Fruit fly (Drosophila melanogaster) whole organism, embryonic: ENCODE measurements around the gene CG14903.

Experiments used
- Abd-B ChIP-seq: fragments of 200-800 bp; sonication (Bioruptor generic); optimal IDR thresholded peaks from 2 replicates; lab custom pipeline; 2018; ENCODE audit warnings: missing biosample characterization, mild to moderate bottlenecking, missing genetic modification characterization, moderate library complexity
- Ada2b ChIP-seq: fragments of 200-800 bp; sonication (Bioruptor generic); IDR thresholded peaks from 2 replicates; pipeline ENCODE4 v1.3.6; 2022; ENCODE audit warnings: missing biosample characterization, missing genetic modification characterization
- Asciz ChIP-seq: fragments of 200-800 bp; sonication (Bioruptor generic); optimal IDR thresholded peaks from 2 replicates; lab custom pipeline; 2017; ENCODE audit warnings: missing biosample characterization, mild to moderate bottlenecking, missing genetic modification characterization, missing genetic modification reagents
- Bgb ChIP-seq: fragments of 200-800 bp; sonication (Bioruptor generic); IDR thresholded peaks from 2 replicates; pipeline ENCODE4 v1.3.6; 2022; ENCODE audit warnings: missing biosample characterization, missing genetic modification characterization; ENCODE audit not compliant: partially characterized antibody
- CG11695 ChIP-seq: fragments of 200-800 bp; sonication (Bioruptor generic); IDR thresholded peaks from 3 replicates; pipeline ENCODE4 v1.3.6; 2022; ENCODE audit warnings: missing biosample characterization, missing genetic modification characterization
- CG11723 ChIP-seq: fragments of 200-800 bp; sonication (Bioruptor generic); optimal IDR thresholded peaks from 2 replicates; lab custom pipeline; 2017; ENCODE audit warnings: missing biosample characterization, mild to moderate bottlenecking, missing genetic modification characterization
- CG12219 ChIP-seq: fragments of 200-800 bp; sonication (Bioruptor generic); optimal IDR thresholded peaks from 3 replicates; lab custom pipeline; 2018; ENCODE audit warnings: missing biosample characterization, mild to moderate bottlenecking, missing genetic modification characterization
- CG12744 ChIP-seq: fragments of 200-800 bp; sonication (Bioruptor generic); optimal IDR thresholded peaks from 2 replicates; lab custom pipeline; 2016; ENCODE audit warnings: missing biosample characterization, missing genetic modification characterization
- CG15601 ChIP-seq: fragments of 200-800 bp; sonication (Bioruptor generic); optimal IDR thresholded peaks from 3 replicates; lab custom pipeline; 2019; ENCODE audit warnings: missing biosample characterization, mild to moderate bottlenecking, missing genetic modification characterization, moderate library complexity
- CG1602 ChIP-seq: fragments of 200-800 bp; sonication (Bioruptor generic); optimal IDR thresholded peaks from 3 replicates; lab custom pipeline; 2016; ENCODE audit warnings: missing biosample characterization, missing genetic modification characterization
- CG16815 ChIP-seq: fragments of 200-800 bp; sonication (Bioruptor generic); optimal IDR thresholded peaks from 3 replicates; lab custom pipeline; 2017; ENCODE audit warnings: missing biosample characterization, mild to moderate bottlenecking, missing genetic modification characterization
- CG17802 ChIP-seq: fragments of 200-800 bp; sonication (Bioruptor generic); optimal IDR thresholded peaks from 2 replicates; lab custom pipeline; 2018; ENCODE audit warnings: missing biosample characterization, mild to moderate bottlenecking, missing genetic modification characterization, moderate library complexity
- CG18476 ChIP-seq: fragments of 200-800 bp; sonication (Bioruptor generic); optimal IDR thresholded peaks from 2 replicates; lab custom pipeline; 2016; ENCODE audit warnings: missing biosample characterization, mild to moderate bottlenecking, missing genetic modification characterization
- CG18599 ChIP-seq: fragments of 200-800 bp; sonication (Bioruptor generic); optimal IDR thresholded peaks from 3 replicates; lab custom pipeline; 2017; ENCODE audit warnings: missing biosample characterization, missing genetic modification characterization, mild to moderate bottlenecking, moderate library complexity, missing genetic modification reagents
- CG18619 ChIP-seq: fragments of 200-800 bp; sonication (Bioruptor generic); optimal IDR thresholded peaks from 3 replicates; lab custom pipeline; 2017; ENCODE audit warnings: missing biosample characterization, mild to moderate bottlenecking, missing genetic modification characterization
- CG2875 ChIP-seq: fragments of 200-800 bp; sonication (Bioruptor generic); optimal IDR thresholded peaks from 2 replicates; lab custom pipeline; 2017; ENCODE audit warnings: missing biosample characterization, mild to moderate bottlenecking, missing genetic modification characterization, missing genetic modification reagents
- CG30403 ChIP-seq: fragments of 200-800 bp; sonication (Bioruptor generic); optimal IDR thresholded peaks from 3 replicates; lab custom pipeline; 2016; ENCODE audit warnings: missing biosample characterization, missing genetic modification characterization
- CG4617 ChIP-seq: fragments of 200-800 bp; sonication (Bioruptor generic); optimal IDR thresholded peaks from 3 replicates; lab custom pipeline; 2016; ENCODE audit warnings: missing biosample characterization, missing genetic modification characterization, borderline replicate concordance
- CG4820 ChIP-seq: fragments of 200-800 bp; sonication (Bioruptor generic); optimal IDR thresholded peaks from 3 replicates; lab custom pipeline; 2016; ENCODE audit warnings: missing biosample characterization, missing genetic modification characterization
- CG7271 ChIP-seq: fragments of 200-800 bp; sonication (Bioruptor generic); optimal IDR thresholded peaks from 2 replicates; lab custom pipeline; 2018; ENCODE audit warnings: missing biosample characterization, mild to moderate bottlenecking, missing genetic modification characterization, moderate library complexity
- CG7357 ChIP-seq: fragments of 200-800 bp; sonication (Bioruptor generic); IDR thresholded peaks from 3 replicates; pipeline ENCODE4 v1.3.6; 2022; ENCODE audit warnings: missing biosample characterization, missing genetic modification characterization
- H15 ChIP-seq: fragments of 200-800 bp; sonication (Bioruptor generic); IDR thresholded peaks from 3 replicates; pipeline ENCODE4 v1.3.6; 2022; ENCODE audit warnings: missing biosample characterization, missing genetic modification characterization
- HLHmδ ChIP-seq: fragments of 200-800 bp; sonication (Bioruptor generic); optimal IDR thresholded peaks from 2 replicates; lab custom pipeline; 2018; ENCODE audit warnings: missing biosample characterization, mild to moderate bottlenecking, missing genetic modification characterization, moderate library complexity
- Hr3 ChIP-seq: fragments of 200-800 bp; sonication (Bioruptor generic); optimal IDR thresholded peaks from 3 replicates; lab custom pipeline; 2016; ENCODE audit warnings: missing biosample characterization, missing genetic modification characterization
- Hr51 ChIP-seq, 2 experiments: fragments of 200-800 bp; sonication (Bioruptor generic); optimal IDR thresholded peaks; 2 replicates in 1 of 2; 3 replicates in 1 of 2; lab custom pipeline; 2016 to 2018; ENCODE audit warnings: missing biosample characterization in 2 of 2, missing genetic modification characterization in 2 of 2, mild to moderate bottlenecking in 1 of 2, moderate library complexity in 1 of 2
- Hr78 ChIP-seq, 2 experiments: fragments of 200-800 bp in 1 of 2; fragments of >200 bp in 1 of 2; sonication (Bioruptor generic) in 1 of 2; optimal IDR thresholded peaks; 2 replicates each; lab custom pipeline; 2017 to 2019; ENCODE audit warnings: missing biosample characterization in 2 of 2, missing genetic modification characterization in 2 of 2, mild to moderate bottlenecking in 1 of 2, moderate library complexity in 1 of 2
- Jarid2 ChIP-seq: fragments of 200-800 bp; sonication (Bioruptor generic); optimal IDR thresholded peaks from 3 replicates; lab custom pipeline; 2017; ENCODE audit warnings: mild to moderate bottlenecking, missing biosample characterization, missing genetic modification reagents, missing genetic modification characterization
- Med ChIP-seq: fragments of 200-800 bp; sonication (Bioruptor generic); peaks from one replicate; lab custom pipeline; 2016; ENCODE audit warnings: missing biosample characterization, missing genetic modification characterization, mild to moderate bottlenecking, inconsistent platforms, moderate library complexity
- PHDP ChIP-seq: fragments of 200-800 bp; sonication (Bioruptor generic); optimal IDR thresholded peaks from 3 replicates; lab custom pipeline; 2018; ENCODE audit warnings: missing biosample characterization, mild to moderate bottlenecking, missing genetic modification characterization, moderate library complexity
- Ptx1 ChIP-seq: fragments of 200-800 bp; sonication (Bioruptor generic); IDR thresholded peaks from 2 replicates; pipeline ENCODE4 v1.3.6; 2022; ENCODE audit warnings: missing biosample characterization, missing genetic modification characterization
- Rx ChIP-seq: fragments of 200-800 bp; sonication (Bioruptor generic); IDR thresholded peaks from 2 replicates; pipeline ENCODE4 v1.3.6; 2022; ENCODE audit warnings: missing biosample characterization, missing genetic modification characterization
- Side ChIP-seq: fragments of 200-800 bp; sonication (Bioruptor generic); optimal IDR thresholded peaks from 2 replicates; lab custom pipeline; 2016; ENCODE audit warnings: missing biosample characterization, missing genetic modification characterization
- br ChIP-seq: fragments of >200 bp; optimal IDR thresholded peaks from 2 replicates; lab custom pipeline; 2017
- bsh ChIP-seq, 2 experiments: fragments of 200-800 bp; sonication (Bioruptor generic); optimal IDR thresholded peaks; 2 replicates each; lab custom pipeline; 2017 to 2018; ENCODE audit warnings: mild to moderate bottlenecking in 2 of 2, missing biosample characterization in 2 of 2, missing genetic modification characterization in 2 of 2, moderate library complexity in 1 of 2
- corto ChIP-seq: fragments of 200-800 bp; sonication (Bioruptor generic); optimal IDR thresholded peaks from 2 replicates; lab custom pipeline; 2016; ENCODE audit warnings: missing biosample characterization, mild to moderate bottlenecking, missing genetic modification characterization, moderate library complexity
- croc ChIP-seq: fragments of 200-800 bp; sonication (Bioruptor generic); conservative IDR thresholded peaks from 3 replicates; pipeline ENCODE4 v1.3.6; 2022; ENCODE audit warnings: missing biosample characterization, missing genetic modification characterization
- gsb ChIP-seq: fragments of 200-800 bp; sonication (Bioruptor generic); IDR thresholded peaks from 2 replicates; pipeline ENCODE4 v1.3.6; 2022; ENCODE audit warnings: missing biosample characterization, missing genetic modification characterization
- ham ChIP-seq: fragments of 200-800 bp; sonication (Bioruptor generic); IDR thresholded peaks from 2 replicates; pipeline ENCODE4 v1.3.6; 2022; ENCODE audit warnings: missing biosample characterization, missing genetic modification characterization
- jing ChIP-seq: fragments of 200-800 bp; sonication (Bioruptor generic); optimal IDR thresholded peaks from 2 replicates; lab custom pipeline; 2018; ENCODE audit warnings: missing biosample characterization, mild to moderate bottlenecking, missing genetic modification characterization
- nerfin-2 ChIP-seq: fragments of 200-800 bp; sonication (Bioruptor generic); IDR thresholded peaks from 2 replicates; pipeline ENCODE4 v1.3.6; 2022; ENCODE audit warnings: missing biosample characterization, missing genetic modification characterization; ENCODE audit not compliant: partially characterized antibody
- phol ChIP-seq: fragments of 200-800 bp; sonication (Bioruptor generic); optimal IDR thresholded peaks from 3 replicates; lab custom pipeline; 2018; ENCODE audit warnings: missing biosample characterization, mild to moderate bottlenecking, missing genetic modification characterization, moderate library complexity
- pnt ChIP-seq: fragments of 200-800 bp; sonication (Bioruptor generic); optimal IDR thresholded peaks from 3 replicates; lab custom pipeline; 2016; ENCODE audit warnings: missing biosample characterization, missing genetic modification characterization
- seq ChIP-seq: fragments of 200-800 bp; sonication (Bioruptor generic); IDR thresholded peaks from 2 replicates; pipeline ENCODE4 v1.3.6; 2022; ENCODE audit warnings: missing biosample characterization, missing genetic modification characterization
- shn ChIP-seq: fragments of 200-800 bp; sonication (Bioruptor generic); optimal IDR thresholded peaks from 3 replicates; lab custom pipeline; 2016; ENCODE audit warnings: missing biosample characterization, missing genetic modification characterization
- slou ChIP-seq: fragments of 200-800 bp; sonication (Bioruptor generic); optimal IDR thresholded peaks from 3 replicates; lab custom pipeline; 2016; ENCODE audit warnings: missing biosample characterization, missing genetic modification characterization
- ssp ChIP-seq: fragments of 200-800 bp; sonication (Bioruptor generic); IDR thresholded peaks from 2 replicates; pipeline ENCODE4 v1.3.6; 2022; ENCODE audit warnings: missing biosample characterization, missing genetic modification characterization
- sug ChIP-seq: fragments of 200-800 bp; optimal IDR thresholded peaks from 2 replicates; lab custom pipeline; 2019; ENCODE audit warnings: missing biosample characterization, mild to moderate bottlenecking, missing genetic modification characterization, moderate library complexity
- tgo ChIP-seq: fragments of 200-800 bp; sonication (Bioruptor generic); IDR thresholded peaks from 3 replicates; pipeline ENCODE4 v1.3.6; 2022; ENCODE audit warnings: missing biosample characterization, missing genetic modification characterization
- ttk ChIP-seq: fragments of 200-800 bp; sonication (Bioruptor generic); IDR thresholded peaks from 2 replicates; pipeline ENCODE4 v2.1.2; 2022; ENCODE audit warnings: missing biosample characterization, missing genetic modification characterization
- vnd ChIP-seq: fragments of 200-800 bp; sonication (Bioruptor generic); IDR thresholded peaks from 3 replicates; pipeline ENCODE4 v1.3.6; 2022; ENCODE audit warnings: missing biosample characterization, missing genetic modification characterization; ENCODE audit not compliant: partially characterized antibody

Gene CG14903

dm6 chr3R:16524178-16524577 lies 49.4 kb downstream of the CG14903 start (continued):
- TF ChIP-seq H15 (GFP tag; lab: Robert Waterston, UW) (peak; percentile 64; the same call in 2 of the 3 replicates), phol (tag; lab: Kevin White, UChicago) (peak; percentile 96), Jarid2 (GFP tag; lab: Kevin White, UChicago) (no peak), nerfin-2 (GFP tag; lab: Robert Waterston, UW) (no peak), br (lab: Kevin White, UChicago) (no peak), CG11723 (GFP tag; lab: Kevin White, UChicago) (no peak), croc (GFP tag; lab: Robert Waterston, UW) (peak; percentile 80), CG1602 (GFP tag; lab: Kevin White, UChicago) (no peak), Rx (GFP tag; lab: Robert Waterston, UW) (peak; percentile 58), Hr3 (GFP tag; lab: Kevin White, UChicago) (peak; percentile 31), Hr51 (GFP tag; optimal IDR thresholded peaks at IDR 0.05; lab: Kevin White, UChicago) (peak in 1 of 2 experiments; percentile 66), CG18619 (GFP tag; lab: Kevin White, UChicago) (no peak), bsh (GFP tag; optimal IDR thresholded peaks at IDR 0.05; lab: Kevin White, UChicago) (peak in 1 of 2 experiments; percentile 86), vnd (GFP tag; lab: Robert Waterston, UW) (no peak), CG11695 (peak; percentile 76), CG12219 (GFP tag; lab: Kevin White, UChicago) (no peak), CG2875 (peak; percentile 52), seq (GFP tag; lab: Robert Waterston, UW) (peak; percentile 65; the same call in 1 of the 2 replicates), tgo (GFP tag; lab: Robert Waterston, UW) (peak; percentile 70), CG17802 (peak; percentile 77), shn (no peak), CG7357 (GFP tag; lab: Robert Waterston, UW) (peak; percentile 12; the same call in 1 of the 3 replicates), CG16815 (no peak), corto (GFP tag; lab: Kevin White, UChicago) (no peak), CG4820 (peak; percentile 79), Side (GFP tag; lab: Kevin White, UChicago) (peak; percentile 56), pnt (peak; percentile 49), CG7271 (no peak), CG15601 (peak; percentile 36), PHDP (tag; lab: Kevin White, UChicago) (peak; percentile 65), gsb (GFP tag; lab: Robert Waterston, UW) (no peak), Bgb (GFP tag; lab: Robert Waterston, UW) (no peak), jing (peak; percentile 33), HLHmδ (GFP tag; lab: Kevin White, UChicago) (no peak), ham (GFP tag; lab: Robert Waterston, UW) (no peak), slou (GFP tag; lab: Kevin White, UChicago) (peak; percentile 18), Hr78 (GFP tag; optimal IDR thresholded peaks at IDR 0.05; lab: Kevin White, UChicago) (no peak), Asciz (peak; percentile 79), sug (tag; lab: Kevin White, UChicago) (no peak), CG30403 (GFP tag; lab: Kevin White, UChicago) (peak; percentile 70), CG12744 (GFP tag; lab: Kevin White, UChicago) (no peak), CG4617 (GFP tag; lab: Kevin White, UChicago) (no peak), CG18476 (GFP tag; lab: Kevin White, UChicago) (peak; percentile 59), CG18599 (GFP tag; lab: Kevin White, UChicago) (peak; percentile 55), Ptx1 (peak; percentile 76), Med (peak; percentile 74), Ada2b (GFP tag; lab: Robert Waterston, UW) (peak; percentile 62; the same call in 1 of the 2 replicates), Abd-B (peak; percentile 35), ssp (GFP tag; lab: Robert Waterston, UW) (peak; percentile 43; the same call in 1 of the 2 replicates), ttk (GFP tag; lab: Robert Waterston, UW) (peak; percentile 83)
